Worm (Caenorhabditis elegans) whole organism, late embryonic: ENCODE measurements around the gene flp-7.

Experiments
- ceh-34 ChIP-seq: sonication (generic microtip); optimal IDR thresholded peaks from 2 replicates; lab custom pipeline; 2016; ENCODE audit warnings: mild to moderate bottlenecking, missing genetic modification characterization, missing compliant biosample characterization
- unc-55 ChIP-seq: sonication (generic microtip); optimal IDR thresholded peaks from 2 replicates; lab custom pipeline; 2017; ENCODE audit warnings: missing biosample characterization, missing genetic modification reagents, missing genetic modification characterization

DNA sequence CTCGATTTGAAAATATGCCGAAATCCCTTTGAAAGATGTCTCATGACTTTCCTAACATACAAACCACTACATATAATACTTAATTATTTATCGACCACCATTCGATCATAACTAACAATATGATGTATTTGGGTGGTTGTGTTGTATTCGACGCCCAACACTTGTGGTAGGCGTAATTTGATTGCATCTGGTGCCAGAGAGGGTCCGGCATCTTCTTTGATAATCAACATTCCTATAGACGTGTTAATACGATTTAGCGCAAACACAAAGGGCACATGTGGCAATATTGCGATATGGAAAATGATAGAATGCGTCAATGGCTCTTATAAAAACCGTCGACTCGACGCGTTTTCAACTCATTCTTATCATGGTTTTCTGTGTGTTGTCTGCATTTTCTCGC is 18.2 kb downstream of the flp-7 start:
- TF ChIP-seq ceh-34 (tag; lab: Kevin White, UChicago) (no peak), unc-55 (no peak)
